Fruit fly (Drosophila melanogaster) whole organism, pupa: ENCODE data around the gene CG7382.

Source experiments
- CG13204 ChIP-seq: fragments of 200-800 bp; sonication (Bioruptor generic); optimal IDR thresholded peaks from 2 replicates; lab custom pipeline; 2018; ENCODE audit warnings: missing biosample characterization, mild to moderate bottlenecking, missing genetic modification characterization, moderate library complexity
- CG15710 ChIP-seq: fragments of 200-800 bp; sonication (Bioruptor generic); optimal IDR thresholded peaks from 2 replicates; lab custom pipeline; 2018; ENCODE audit warnings: missing biosample characterization, mild to moderate bottlenecking, missing genetic modification characterization, moderate library complexity
- CG32121 ChIP-seq: fragments of 200-800 bp; sonication (Bioruptor generic); IDR thresholded peaks from 2 replicates; pipeline ENCODE4 v1.3.6; 2022; ENCODE audit warnings: missing biosample characterization, missing genetic modification characterization
- CG34367 ChIP-seq: fragments of 200-800 bp; sonication (Bioruptor generic); optimal IDR thresholded peaks from 2 replicates; lab custom pipeline; 2018; ENCODE audit warnings: missing biosample characterization, mild to moderate bottlenecking, missing genetic modification characterization
- CG8301 ChIP-seq: fragments of 200-800 bp; sonication (Bioruptor generic); optimal IDR thresholded peaks from 2 replicates; lab custom pipeline; 2018; ENCODE audit warnings: missing biosample characterization, mild to moderate bottlenecking, missing genetic modification characterization
- CG9948 ChIP-seq: fragments of 200-800 bp; sonication (Bioruptor generic); optimal IDR thresholded peaks from 2 replicates; lab custom pipeline; 2018; ENCODE audit warnings: missing biosample characterization, mild to moderate bottlenecking, missing genetic modification characterization, moderate library complexity
- Pif1A ChIP-seq: fragments of 200-800 bp; sonication (Bioruptor generic); optimal IDR thresholded peaks from 3 replicates; lab custom pipeline; 2016; ENCODE audit warnings: missing biosample characterization, missing genetic modification characterization
- rn ChIP-seq: fragments of 200-800 bp; sonication (Bioruptor generic); IDR thresholded peaks from 2 replicates; pipeline ENCODE4 v1.3.6; 2022; ENCODE audit warnings: missing biosample characterization, missing genetic modification characterization

DNA sequence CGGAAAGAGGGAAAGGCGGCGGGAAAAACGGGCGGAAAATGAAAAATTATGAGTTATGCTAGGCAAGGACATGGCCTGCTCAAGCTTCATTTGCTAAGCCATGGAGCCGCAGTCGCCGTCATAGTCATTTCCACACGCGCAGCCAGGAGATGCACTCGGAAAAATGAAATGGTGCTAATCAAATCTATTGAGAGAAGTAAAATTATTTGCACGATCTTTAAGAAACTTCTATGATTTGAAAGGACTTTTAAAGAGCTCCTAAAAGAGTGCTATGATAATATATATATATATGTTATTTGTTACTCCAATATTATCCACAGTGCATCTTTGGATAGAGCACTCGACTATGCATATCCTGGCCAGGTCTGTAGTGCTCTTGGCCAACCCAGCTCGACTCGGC, 40.6 kb downstream of the CG7382 start:
- peak; percentile 34; the same call in 1 of the 2 replicates for TF ChIP-seq CG32121 (GFP tag; lab: Robert Waterston, UW)
- TF ChIP-seq CG13204 (GFP tag; lab: Kevin White, UChicago) = peak; percentile 51
- 0 out of 2 replicates have a peak, but pooled peaks have one; percentile 5 for TF ChIP-seq rn
- peak; percentile 79 for TF ChIP-seq CG15710
- peak; percentile 59 for TF ChIP-seq CG34367
- peak; percentile 38 for TF ChIP-seq CG8301 (tag; lab: Kevin White, UChicago)
- TF ChIP-seq Pif1A (GFP tag; lab: Kevin White, UChicago) = peak; percentile 4
- TF ChIP-seq CG9948 (tag; lab: Kevin White, UChicago) = peak; percentile 75
